Worm (Caenorhabditis elegans): ENCODE results near the gene unc-17.
A peak's percentile ranks its signal among the peaks of the same experiment; 100 is the strongest.

Gene unc-17

DNA sequence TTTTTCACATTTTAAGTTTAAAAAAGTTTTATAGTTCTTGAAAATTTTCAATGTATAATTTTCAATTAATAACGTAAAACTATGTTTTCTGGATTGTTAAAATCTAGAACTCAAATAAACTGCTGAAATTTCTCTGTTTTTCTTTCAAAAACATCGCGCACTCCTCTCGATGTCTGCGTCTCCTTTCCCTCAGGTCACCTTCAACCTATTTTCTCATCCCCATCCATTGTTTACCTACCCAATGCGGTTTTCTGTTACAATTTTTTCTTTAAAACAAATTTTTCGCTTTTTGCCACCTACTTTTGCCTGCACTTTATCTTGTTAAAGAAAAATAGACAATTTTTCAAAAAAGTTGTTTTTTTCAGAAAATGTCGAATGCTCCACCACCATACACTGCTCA, 8.8 kb upstream of the unc-17 start, which contains the start of gene ZC416.2:
Gene ZC416.2, plus strand, starts transcription at position 366 of the 400 bp plus-strand sequence.
- TF ChIP-seq pag-3 (tag; optimal IDR thresholded peaks at IDR 0.05; ENCODE audit: borderline replicate concordance, insufficient read depth) = peak; percentile 23
- no peak for TF ChIP-seq snu-23 (GFP tag; optimal IDR thresholded peaks at IDR 0.05)
- TF ChIP-seq efl-1 (optimal IDR thresholded peaks at IDR 0.05) = no peak
- TF ChIP-seq efl-1 (GFP tag; optimal IDR thresholded peaks at IDR 0.05 in 1 of 2) = peak in 1 of 2 experiments; percentile 24
- TF ChIP-seq blmp-1 (tag; optimal IDR thresholded peaks at IDR 0.05) = peak; percentile 30
- TF ChIP-seq skn-1 (tag; optimal IDR thresholded peaks at IDR 0.05) = peak; percentile 13
- TF ChIP-seq hlh-4 (tag; optimal IDR thresholded peaks at IDR 0.05) = no peak

DNA sequence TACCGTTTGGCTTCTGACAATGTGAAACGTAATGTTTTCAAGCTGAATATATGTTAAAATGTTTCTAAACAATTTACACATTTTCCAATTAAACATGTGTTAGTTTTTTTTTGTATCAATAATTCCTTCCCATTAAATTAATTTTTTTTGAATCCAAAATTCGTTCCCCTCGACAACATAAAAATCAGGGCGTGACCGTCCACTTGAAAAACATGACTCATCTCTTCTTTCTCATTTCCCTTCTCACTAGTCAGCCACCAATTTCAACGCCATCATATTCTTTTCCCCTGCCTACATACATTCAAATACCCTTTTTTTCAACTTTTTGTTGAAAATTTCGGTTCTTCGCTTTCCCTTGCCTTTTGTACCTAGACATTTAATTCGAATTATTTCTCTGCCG, 8.0 kb upstream of the unc-17 start:
- TF ChIP-seq nhr-19 (GFP tag; conservative IDR thresholded peaks at IDR 0.05) = no peak
- no peak for TF ChIP-seq grh-1 (GFP tag; IDR thresholded peaks at IDR 0.05)
- no peak for TF ChIP-seq ztf-11 (tag; optimal IDR thresholded peaks at IDR 0.05)
- no peak for TF ChIP-seq F16B12.6 (tag; optimal IDR thresholded peaks at IDR 0.05)
- no peak for TF ChIP-seq isw-1 (GFP tag; IDR thresholded peaks at IDR 0.05)
- no peak for TF ChIP-seq dpl-1 (GFP tag; optimal IDR thresholded peaks at IDR 0.05)
- no peak for TF ChIP-seq egl-27 (tag; optimal IDR thresholded peaks at IDR 0.05)
- TF ChIP-seq fkh-4 (tag; optimal IDR thresholded peaks at IDR 0.05; ENCODE audit: borderline replicate concordance) = no peak
- TF ChIP-seq jun-1 (tag; optimal IDR thresholded peaks at IDR 0.05) = no peak

ce11 chrIV:3628896-3629641, 4.6 kb upstream of the unc-17 start:
- TF ChIP-seq ceh-63 (GFP tag; optimal IDR thresholded peaks at IDR 0.05) (no peak), elt-2 (tag; optimal IDR thresholded peaks at IDR 0.05) (no peak), efl-1 (optimal IDR thresholded peaks at IDR 0.05) (no peak), efl-1 (GFP tag; optimal IDR thresholded peaks at IDR 0.05 in 1 of 2) (peak in 1 of 2 experiments; percentile 35)

- no peak for TF ChIP-seq fkh-4 (tag; optimal IDR thresholded peaks at IDR 0.05; ENCODE audit: borderline replicate concordance)
- no peak for TF ChIP-seq egl-27 (tag; optimal IDR thresholded peaks at IDR 0.05)
- no peak for TF ChIP-seq snpc-4 (tag; optimal IDR thresholded peaks at IDR 0.05)
- peak; percentile 76 for TF ChIP-seq lin-14 (GFP tag; optimal IDR thresholded peaks at IDR 0.05)
- peak; percentile 51 for TF ChIP-seq ces-1 (GFP tag; optimal IDR thresholded peaks at IDR 0.05)
- peak; percentile 73 for TF ChIP-seq fkh-10 (GFP tag; optimal IDR thresholded peaks at IDR 0.05)
- TF ChIP-seq C04F5.9 (tag; optimal IDR thresholded peaks at IDR 0.05) = no peak
These were observed 1.9 kb upstream of the unc-17 start for ce11 chrIV:3626447-3626846.

ce11 chrIV:3621805-3622355, 2.6 kb downstream of the unc-17 start:
- TF ChIP-seq pag-3 (tag; optimal IDR thresholded peaks at IDR 0.05; ENCODE audit: borderline replicate concordance, insufficient read depth) = no peak
- TF ChIP-seq lin-14 (GFP tag; optimal IDR thresholded peaks at IDR 0.05) = peak; percentile 38
- peak; percentile 64 for TF ChIP-seq hlh-17 (GFP tag; optimal IDR thresholded peaks at IDR 0.05; ENCODE audit: borderline replicate concordance)
- no peak for TF ChIP-seq lin-15B (tag; optimal IDR thresholded peaks at IDR 0.05)
- no peak for TF ChIP-seq alr-1 (tag; optimal IDR thresholded peaks at IDR 0.05; ENCODE audit: borderline replicate concordance)
- no peak for TF ChIP-seq xbp-1 (tag; optimal IDR thresholded peaks at IDR 0.05)
- no peak for TF ChIP-seq aha-1 (tag; optimal IDR thresholded peaks at IDR 0.05)
- TF ChIP-seq blmp-1 (tag; optimal IDR thresholded peaks at IDR 0.05) = no peak
- no peak for TF ChIP-seq nhr-11 (tag; optimal IDR thresholded peaks at IDR 0.05)
- no peak for TF ChIP-seq sup-37 (GFP tag; optimal IDR thresholded peaks at IDR 0.05)

DNA sequence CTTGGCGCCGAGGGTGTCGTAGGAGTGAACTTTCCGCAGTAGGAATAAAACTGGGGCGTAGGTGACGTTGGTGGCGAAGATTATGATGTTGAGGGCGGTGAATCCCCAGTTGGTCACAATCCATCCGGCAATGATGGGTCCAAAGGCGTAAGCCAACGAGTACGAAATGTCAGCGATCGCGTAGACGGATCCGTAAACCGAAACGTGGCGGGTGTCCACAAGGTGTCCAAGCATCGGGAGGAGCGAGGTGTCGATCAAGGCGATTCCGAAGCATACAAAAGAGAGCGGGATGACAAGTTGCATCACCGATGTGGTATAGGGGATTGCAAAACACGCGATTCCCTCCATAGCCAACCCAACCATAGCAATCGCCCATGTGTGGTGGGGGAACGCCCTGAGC, 5.8 kb downstream of the unc-17 start:
- TF ChIP-seq rnt-1 (tag; optimal IDR thresholded peaks at IDR 0.05) (no peak), efl-1 (optimal IDR thresholded peaks at IDR 0.05) (no peak), efl-1 (GFP tag; optimal IDR thresholded peaks at IDR 0.05 in 1 of 2) (peak in 1 of 2 experiments; percentile 53)
